Fruit fly (Drosophila melanogaster) whole organism, embryonic: ENCODE data around the gene Cand1.

Source experiments
- C15 ChIP-seq: fragments of 200-800 bp; sonication (Bioruptor generic); IDR thresholded peaks from 3 replicates; pipeline ENCODE4 v1.3.6; 2022; ENCODE audit warnings: missing biosample characterization, missing genetic modification characterization
- CG10565 ChIP-seq: fragments of 200-800 bp; sonication (Bioruptor generic); optimal IDR thresholded peaks from 3 replicates; lab custom pipeline; 2016; ENCODE audit warnings: missing biosample characterization, mild to moderate bottlenecking, missing genetic modification characterization
- CG10959 ChIP-seq: fragments of 200-800 bp; sonication (Bioruptor generic); IDR thresholded peaks from 2 replicates; pipeline ENCODE4 v1.3.6; 2022; ENCODE audit warnings: missing biosample characterization, missing genetic modification characterization
- CG12104 ChIP-seq: fragments of 200-800 bp; sonication (Bioruptor generic); optimal IDR thresholded peaks from 3 replicates; lab custom pipeline; 2016; ENCODE audit warnings: missing biosample characterization, missing genetic modification characterization
- CG12155 ChIP-seq: fragments of 200-800 bp; sonication (Bioruptor generic); optimal IDR thresholded peaks from 3 replicates; lab custom pipeline; 2016; ENCODE audit warnings: missing biosample characterization, missing genetic modification characterization
- CG1233 ChIP-seq: fragments of 200-800 bp; sonication (Bioruptor generic); optimal IDR thresholded peaks from 4 replicates; lab custom pipeline; 2018; ENCODE audit warnings: missing biosample characterization, mild to moderate bottlenecking, missing genetic modification characterization
- CG12769 ChIP-seq: fragments of 200-800 bp; sonication (Bioruptor generic); optimal IDR thresholded peaks from 2 replicates; lab custom pipeline; 2019; ENCODE audit warnings: missing biosample characterization, mild to moderate bottlenecking, missing genetic modification characterization, moderate library complexity
- CG13775 ChIP-seq: fragments of 200-800 bp; sonication (Bioruptor generic); optimal IDR thresholded peaks from 3 replicates; lab custom pipeline; 2017; ENCODE audit warnings: missing biosample characterization, mild to moderate bottlenecking, missing genetic modification characterization
- CG14710 ChIP-seq: fragments of 200-800 bp; sonication (Bioruptor generic); optimal IDR thresholded peaks from 3 replicates; lab custom pipeline; 2019; ENCODE audit warnings: missing biosample characterization, mild to moderate bottlenecking, missing genetic modification characterization, moderate library complexity
- CG17328 ChIP-seq: fragments of 200-800 bp; sonication (Bioruptor generic); IDR thresholded peaks from 2 replicates; pipeline ENCODE4 v1.3.6; 2022; ENCODE audit warnings: missing biosample characterization, missing genetic modification characterization
- CG17912 ChIP-seq: fragments of 200-800 bp; sonication (Bioruptor generic); optimal IDR thresholded peaks from 2 replicates; lab custom pipeline; 2018; ENCODE audit warnings: missing biosample characterization, mild to moderate bottlenecking, missing genetic modification characterization
- CG18011 ChIP-seq: fragments of 200-800 bp; sonication (Bioruptor generic); optimal IDR thresholded peaks from 2 replicates; lab custom pipeline; 2017; ENCODE audit warnings: missing biosample characterization, missing genetic modification characterization, mild to moderate bottlenecking, moderate library complexity, missing genotype
- CG2116 ChIP-seq: fragments of 200-800 bp; sonication (Bioruptor generic); optimal IDR thresholded peaks from 3 replicates; lab custom pipeline; 2018; ENCODE audit warnings: missing biosample characterization, mild to moderate bottlenecking, missing genetic modification characterization
- CG2120 ChIP-seq: fragments of 200-800 bp; sonication (Bioruptor generic); optimal IDR thresholded peaks from 3 replicates; lab custom pipeline; 2016; ENCODE audit warnings: missing biosample characterization, missing genetic modification characterization
- CG31388 ChIP-seq: fragments of 200-800 bp; sonication (Bioruptor generic); optimal IDR thresholded peaks from 2 replicates; lab custom pipeline; 2016; ENCODE audit warnings: missing biosample characterization, missing genetic modification characterization
- CG33557 ChIP-seq: fragments of 200-800 bp; sonication (Bioruptor generic); optimal IDR thresholded peaks from 2 replicates; lab custom pipeline; 2019; ENCODE audit warnings: missing biosample characterization, mild to moderate bottlenecking, missing genetic modification characterization, moderate library complexity
- CG3407 ChIP-seq: fragments of 200-800 bp; sonication (Bioruptor generic); optimal IDR thresholded peaks from 2 replicates; lab custom pipeline; 2018; ENCODE audit warnings: missing biosample characterization, mild to moderate bottlenecking, missing genetic modification characterization
- CG4360 ChIP-seq: fragments of 200-800 bp; sonication (Bioruptor generic); IDR thresholded peaks from 2 replicates; pipeline ENCODE4 v1.3.6; 2022; ENCODE audit warnings: missing biosample characterization, missing genetic modification characterization
- CG6791 ChIP-seq: fragments of 200-800 bp; sonication (Bioruptor generic); IDR thresholded peaks from 3 replicates; pipeline ENCODE4 v1.3.6; 2022; ENCODE audit warnings: missing biosample characterization, missing genetic modification characterization; ENCODE audit not compliant: partially characterized antibody
- CG7745 ChIP-seq: fragments of 200-800 bp; sonication (Bioruptor generic); optimal IDR thresholded peaks from 2 replicates; lab custom pipeline; 2018; ENCODE audit warnings: missing biosample characterization, mild to moderate bottlenecking, missing genetic modification characterization, moderate library complexity
- CG7963 ChIP-seq: fragments of 200-800 bp; sonication (Bioruptor generic); IDR thresholded peaks from 3 replicates; pipeline ENCODE4 v1.3.6; 2022; ENCODE audit warnings: missing biosample characterization, missing genetic modification characterization; ENCODE audit not compliant: partially characterized antibody
- CG9932 ChIP-seq: fragments of 200-800 bp; sonication (Bioruptor generic); IDR thresholded peaks from 2 replicates; pipeline ENCODE4 v1.3.6; 2022; ENCODE audit warnings: missing biosample characterization, missing genetic modification characterization
- Dip3 ChIP-seq: fragments of 200-800 bp; sonication (Bioruptor generic); optimal IDR thresholded peaks from 3 replicates; lab custom pipeline; 2016; ENCODE audit warnings: missing biosample characterization, missing genetic modification characterization
- Elba2 ChIP-seq: fragments of 200-800 bp; sonication (Bioruptor generic); optimal IDR thresholded peaks from 3 replicates; lab custom pipeline; 2016; ENCODE audit warnings: missing biosample characterization, missing genetic modification characterization
- H15 ChIP-seq: fragments of 200-800 bp; sonication (Bioruptor generic); IDR thresholded peaks from 3 replicates; pipeline ENCODE4 v1.3.6; 2022; ENCODE audit warnings: missing biosample characterization, missing genetic modification characterization
- Hand ChIP-seq: fragments of 200-800 bp; sonication (Bioruptor generic); optimal IDR thresholded peaks from 2 replicates; lab custom pipeline; 2017; ENCODE audit warnings: mild to moderate bottlenecking, missing biosample characterization, missing genetic modification reagents, missing genetic modification characterization
- Hey ChIP-seq: fragments of 200-800 bp; sonication (Bioruptor generic); optimal IDR thresholded peaks from 3 replicates; lab custom pipeline; 2018; ENCODE audit warnings: missing biosample characterization, mild to moderate bottlenecking, missing genetic modification characterization
- HmgD ChIP-seq: fragments of 200-800 bp; sonication (Bioruptor generic); optimal IDR thresholded peaks from 3 replicates; lab custom pipeline; 2016; ENCODE audit warnings: missing biosample characterization, missing genetic modification characterization
- Hmx ChIP-seq: fragments of 200-800 bp; sonication (Bioruptor generic); optimal IDR thresholded peaks from 2 replicates; lab custom pipeline; 2016; ENCODE audit warnings: missing biosample characterization, missing genetic modification characterization
- MESR4 ChIP-seq: fragments of 200-800 bp; sonication (Bioruptor generic); optimal IDR thresholded peaks from 2 replicates; lab custom pipeline; 2018; ENCODE audit warnings: missing biosample characterization, mild to moderate bottlenecking, missing genetic modification characterization, moderate library complexity
- Max ChIP-seq: fragments of 200-800 bp; sonication (Bioruptor generic); optimal IDR thresholded peaks from 2 replicates; lab custom pipeline; 2016; ENCODE audit warnings: missing biosample characterization, mild to moderate bottlenecking, missing genetic modification characterization
- Med ChIP-seq: fragments of 200-800 bp; sonication (Bioruptor generic); peaks from one replicate; lab custom pipeline; 2016; ENCODE audit warnings: missing biosample characterization, missing genetic modification characterization, mild to moderate bottlenecking, inconsistent platforms, moderate library complexity
- Oli ChIP-seq: fragments of 200-800 bp; sonication (Bioruptor generic); optimal IDR thresholded peaks from 2 replicates; lab custom pipeline; 2018; ENCODE audit warnings: missing biosample characterization, mild to moderate bottlenecking, missing genetic modification characterization, moderate library complexity
- PHDP ChIP-seq: fragments of 200-800 bp; sonication (Bioruptor generic); optimal IDR thresholded peaks from 3 replicates; lab custom pipeline; 2018; ENCODE audit warnings: missing biosample characterization, mild to moderate bottlenecking, missing genetic modification characterization, moderate library complexity
- Pdp1 ChIP-seq, 2 experiments: fragments of 200-800 bp; sonication (Bioruptor generic); optimal IDR thresholded peaks; 3 replicates each; lab custom pipeline; 2016; ENCODE audit warnings: missing biosample characterization in 2 of 2, missing genetic modification characterization in 2 of 2, mild to moderate bottlenecking in 1 of 2, moderate library complexity in 1 of 2
- Rx ChIP-seq: fragments of 200-800 bp; sonication (Bioruptor generic); IDR thresholded peaks from 2 replicates; pipeline ENCODE4 v1.3.6; 2022; ENCODE audit warnings: missing biosample characterization, missing genetic modification characterization
- Sry-δ ChIP-seq: fragments of 200-800 bp; sonication (Bioruptor generic); optimal IDR thresholded peaks from 2 replicates; lab custom pipeline; 2016; ENCODE audit warnings: missing biosample characterization, missing genetic modification characterization
- chif ChIP-seq, 2 experiments: fragments of 200-800 bp; sonication (Bioruptor generic); optimal IDR thresholded peaks; 3 replicates each; lab custom pipeline; 2016; ENCODE audit warnings: missing biosample characterization in 2 of 2, missing genetic modification characterization in 2 of 2
- ewg ChIP-seq: fragments of 200-800 bp; sonication (Bioruptor generic); optimal IDR thresholded peaks from 3 replicates; lab custom pipeline; 2017; ENCODE audit warnings: mild to moderate bottlenecking, missing biosample characterization, missing genetic modification reagents, missing genetic modification characterization
- fd64A ChIP-seq: fragments of 200-800 bp; sonication (Bioruptor generic); optimal IDR thresholded peaks from 3 replicates; lab custom pipeline; 2018; ENCODE audit warnings: missing biosample characterization, mild to moderate bottlenecking, missing genetic modification characterization
- gsb ChIP-seq: fragments of 200-800 bp; sonication (Bioruptor generic); IDR thresholded peaks from 2 replicates; pipeline ENCODE4 v1.3.6; 2022; ENCODE audit warnings: missing biosample characterization, missing genetic modification characterization
- ham ChIP-seq: fragments of 200-800 bp; sonication (Bioruptor generic); IDR thresholded peaks from 2 replicates; pipeline ENCODE4 v1.3.6; 2022; ENCODE audit warnings: missing biosample characterization, missing genetic modification characterization
- mld ChIP-seq: fragments of 200-800 bp; sonication (Bioruptor generic); IDR thresholded peaks from 3 replicates; pipeline ENCODE4 v1.3.6; 2022; ENCODE audit warnings: missing biosample characterization, missing genetic modification characterization; ENCODE audit not compliant: partially characterized antibody
- pros ChIP-seq: fragments of 200-800 bp; sonication (Bioruptor generic); optimal IDR thresholded peaks from 3 replicates; lab custom pipeline; 2019; ENCODE audit warnings: missing biosample characterization, mild to moderate bottlenecking, missing genetic modification characterization, moderate library complexity
- sr ChIP-seq: fragments of 200-800 bp; sonication (Bioruptor generic); IDR thresholded peaks from 3 replicates; pipeline ENCODE4 v1.3.6; 2022; ENCODE audit warnings: missing biosample characterization, missing genetic modification characterization
- toy ChIP-seq: fragments of 200-800 bp; sonication (Bioruptor generic); IDR thresholded peaks from 2 replicates; pipeline ENCODE4 v1.3.6; 2022; ENCODE audit warnings: missing biosample characterization, missing genetic modification characterization
- ttk ChIP-seq: fragments of 200-800 bp; sonication (Bioruptor generic); IDR thresholded peaks from 2 replicates; pipeline ENCODE4 v2.1.2; 2022; ENCODE audit warnings: missing biosample characterization, missing genetic modification characterization

Gene Cand1

DNA sequence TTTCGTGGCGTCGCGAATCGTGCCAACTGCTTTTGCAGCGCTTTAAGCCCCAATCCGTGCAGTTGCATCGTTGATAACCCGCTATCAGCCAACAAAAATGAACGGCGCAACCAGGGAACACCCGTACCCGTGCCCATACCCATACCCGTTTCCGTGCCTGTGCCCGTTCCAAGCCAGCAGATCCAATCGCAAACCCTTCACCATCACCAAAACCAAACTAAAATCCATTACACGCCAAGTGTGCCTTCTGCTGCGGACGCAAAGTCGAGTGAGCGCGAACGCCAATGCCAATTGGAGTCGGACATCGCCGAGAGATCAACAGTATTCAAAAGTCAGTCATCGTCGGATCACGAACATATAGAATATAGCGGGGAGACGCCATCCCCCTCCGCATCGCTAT, 28.3 kb downstream of the Cand1 start:
- TF ChIP-seq CG12104 (GFP tag; lab: Kevin White, UChicago) (no peak), Med (GFP tag; lab: Kevin White, UChicago) (peak; percentile 71), fd64A (GFP tag; lab: Kevin White, UChicago) (no peak), H15 (GFP tag; lab: Robert Waterston, UW) (no peak), CG17328 (GFP tag; lab: Robert Waterston, UW) (0 out of 2 replicates have a peak, but pooled peaks have one; percentile 15), mld (GFP tag; lab: Robert Waterston, UW) (0 out of 3 replicates have a peak, but pooled peaks have one; percentile 50), Hmx (GFP tag; lab: Kevin White, UChicago) (no peak), CG4360 (GFP tag; lab: Robert Waterston, UW) (0 out of 2 replicates have a peak, but pooled peaks have one; percentile 6), Elba2 (GFP tag; lab: Kevin White, UChicago) (peak; percentile 21)

- TF ChIP-seq pros (GFP tag; lab: Kevin White, UChicago) (no peak), CG1233 (GFP tag; lab: Kevin White, UChicago) (no peak), CG18011 (no peak), CG2120 (GFP tag; lab: Kevin White, UChicago) (peak; percentile 9), toy (GFP tag; lab: Robert Waterston, UW) (no peak), CG14710 (tag; lab: Kevin White, UChicago) (peak; percentile 46), Hey (tag; lab: Kevin White, UChicago) (no peak), chif (GFP tag; optimal IDR thresholded peaks at IDR 0.05; lab: Kevin White, UChicago) (no peak), CG2116 (GFP tag; lab: Kevin White, UChicago) (peak; percentile 25), MESR4 (peak; percentile 86), Dip3 (GFP tag; lab: Kevin White, UChicago) (no peak), gsb (GFP tag; lab: Robert Waterston, UW) (no peak), PHDP (tag; lab: Kevin White, UChicago) (peak; percentile 19), CG3407 (GFP tag; lab: Kevin White, UChicago) (no peak), CG13775 (GFP tag; lab: Kevin White, UChicago) (peak; percentile 20), CG33557 (GFP tag; lab: Kevin White, UChicago) (peak; percentile 12), ttk (no peak), Max (GFP tag; lab: Kevin White, UChicago) (no peak), CG12769 (tag; lab: Kevin White, UChicago) (no peak), ham (GFP tag; lab: Robert Waterston, UW) (no peak), CG12155 (no peak), HmgD (GFP tag; lab: Kevin White, UChicago) (no peak), Oli (no peak), CG7745 (tag; lab: Kevin White, UChicago) (no peak), Sry-δ (GFP tag; lab: Kevin White, UChicago) (peak; percentile 31), Hand (GFP tag; lab: Kevin White, UChicago) (no peak), CG17912 (GFP tag; lab: Kevin White, UChicago) (no peak), sr (GFP tag; lab: Robert Waterston, UW) (no peak), C15 (no peak), CG7963 (0 out of 3 replicates have a peak, but pooled peaks have one; percentile 13), CG9932 (GFP tag; lab: Robert Waterston, UW) (0 out of 2 replicates have a peak, but pooled peaks have one; percentile 26), CG10565 (GFP tag; lab: Kevin White, UChicago) (no peak), CG31388 (GFP tag; lab: Kevin White, UChicago) (no peak), CG6791 (GFP tag; lab: Robert Waterston, UW) (no peak), Rx (GFP tag; lab: Robert Waterston, UW) (no peak), Pdp1 (GFP tag; optimal IDR thresholded peaks at IDR 0.05; lab: Kevin White, UChicago) (peak in 1 of 2 experiments; percentile 2), CG10959 (GFP tag; lab: Robert Waterston, UW) (no peak), ewg (GFP tag; lab: Kevin White, UChicago) (peak; percentile 3)
Measured at dm6 chr2L:10333091-10333991, 29.2 kb downstream of the Cand1 start, which contains the start of gene GATAd. Gene GATAd, plus strand, starts transcription at chr2L:10333734.
